Worm (Caenorhabditis elegans): Measurements from ENCODE around the gene CC8.2.

Gene CC8.2

DNA sequence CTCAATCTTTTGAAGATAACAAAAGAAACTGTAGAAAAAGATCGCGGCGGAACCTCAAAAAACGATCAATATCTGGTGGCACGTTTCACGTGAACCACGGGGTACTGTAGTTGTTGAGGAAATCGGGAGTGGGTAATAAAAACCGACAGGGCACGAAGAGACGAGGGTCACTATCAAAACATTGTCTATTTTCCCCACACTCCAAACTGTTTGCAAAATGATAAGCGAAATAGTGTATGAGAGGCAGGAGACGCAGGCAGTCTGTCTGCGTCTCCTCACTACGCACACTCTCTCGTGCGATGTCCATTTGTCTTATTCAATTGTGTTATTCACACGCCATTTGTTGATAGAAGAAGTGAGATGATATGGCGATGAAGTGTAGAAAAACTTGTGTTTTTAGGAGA, 4.9 kb upstream of the CC8.2 start (continued):
- no peak for TF ChIP-seq ZK546.5 (tag; optimal IDR thresholded peaks at IDR 0.05)
- TF ChIP-seq D1046.2 (GFP tag; IDR thresholded peaks at IDR 0.05): no peak
- TF ChIP-seq vab-7 (GFP tag; IDR thresholded peaks at IDR 0.05): no peak
- no peak for TF ChIP-seq daf-19 (GFP tag; conservative IDR thresholded peaks at IDR 0.05)
- TF ChIP-seq nhr-41 (GFP tag; IDR thresholded peaks at IDR 0.05): no peak
- TF ChIP-seq ceh-20 (GFP tag; IDR thresholded peaks at IDR 0.05): no peak
- TF ChIP-seq unc-62 (GFP tag; optimal IDR thresholded peaks at IDR 0.05 in 1 of 2): no peak
- TF ChIP-seq unc-62 (tag; optimal IDR thresholded peaks at IDR 0.05): no peak
- no peak for TF ChIP-seq nhr-76 (tag; optimal IDR thresholded peaks at IDR 0.05)
- no peak for TF ChIP-seq fkh-10 (GFP tag; optimal IDR thresholded peaks at IDR 0.05)
- TF ChIP-seq nhr-6 (tag; optimal IDR thresholded peaks at IDR 0.05): no peak
- TF ChIP-seq madf-9 (GFP tag; conservative IDR thresholded peaks at IDR 0.05): no peak
- no peak for TF ChIP-seq rbr-2 (tag; optimal IDR thresholded peaks at IDR 0.05)
- peak; percentile 61 for TF ChIP-seq T26A8.4 (GFP tag; IDR thresholded peaks at IDR 0.05)
- no peak for TF ChIP-seq skn-1 (tag; optimal IDR thresholded peaks at IDR 0.05)
- peak; percentile 68 for TF ChIP-seq php-3 (GFP tag; IDR thresholded peaks at IDR 0.05)
- TF ChIP-seq lin-38 (GFP tag; IDR thresholded peaks at IDR 0.05): no peak
- no peak for TF ChIP-seq gei-8 (GFP tag; optimal IDR thresholded peaks at IDR 0.05)
- no peak for TF ChIP-seq lin-1 (GFP tag; IDR thresholded peaks at IDR 0.05)
- TF ChIP-seq aha-1 (tag): peak; percentile 52
- no peak; the same call in 1 of the 2 replicates for TF ChIP-seq hmg-1.1 (GFP tag; IDR thresholded peaks at IDR 0.05)
- TF ChIP-seq dve-1 (tag; optimal IDR thresholded peaks at IDR 0.05; ENCODE audit: insufficient read depth): peak; percentile 88
- no peak for TF ChIP-seq sdz-12 (GFP tag; optimal IDR thresholded peaks at IDR 0.05)
- peak; percentile 94 for TF ChIP-seq nhr-28 (tag; optimal IDR thresholded peaks at IDR 0.05)
- TF ChIP-seq Y5F2A.4 (GFP tag; optimal IDR thresholded peaks at IDR 0.05): no peak
- TF ChIP-seq ctbp-1 (GFP tag; IDR thresholded peaks at IDR 0.05): no peak
- no peak for TF ChIP-seq jun-1 (tag; optimal IDR thresholded peaks at IDR 0.05)
- peak; percentile 77 for TF ChIP-seq hlh-30 (tag; optimal IDR thresholded peaks at IDR 0.05; ENCODE audit: insufficient read depth)
- TF ChIP-seq ceh-82 (tag; optimal IDR thresholded peaks at IDR 0.05): no peak
- TF ChIP-seq R02D3.7 (tag; optimal IDR thresholded peaks at IDR 0.05): no peak
- no peak for TF ChIP-seq lir-3 (tag; optimal IDR thresholded peaks at IDR 0.05)
- no peak for TF ChIP-seq duxl-1 (tag; optimal IDR thresholded peaks at IDR 0.05; ENCODE audit: poor library complexity)
- peak; percentile 68 for TF ChIP-seq dmd-6 (GFP tag; IDR thresholded peaks at IDR 0.05)
- TF ChIP-seq mxl-3 (GFP tag; optimal IDR thresholded peaks at IDR 0.05): peak; percentile 70
- peak; percentile 92 for TF ChIP-seq hlh-11 (tag; optimal IDR thresholded peaks at IDR 0.05)
- peak; percentile 11 for TF ChIP-seq mes-2 (tag; optimal IDR thresholded peaks at IDR 0.05; ENCODE audit: poor library complexity, severe bottlenecking)
- no peak for TF ChIP-seq daf-16 (GFP tag; optimal IDR thresholded peaks at IDR 0.05)
- TF ChIP-seq daf-16 (tag; optimal IDR thresholded peaks at IDR 0.05): peak; percentile 96
- no peak for TF ChIP-seq nhr-111 (GFP tag; optimal IDR thresholded peaks at IDR 0.05)
- no peak for TF ChIP-seq lin-29 (GFP tag; IDR thresholded peaks at IDR 0.05)
- TF ChIP-seq nhr-237 (tag; optimal IDR thresholded peaks at IDR 0.05): no peak
- no peak for TF ChIP-seq zag-1 (tag; optimal IDR thresholded peaks at IDR 0.05)
- no peak for TF ChIP-seq Y75B8A.6 (GFP tag; IDR thresholded peaks at IDR 0.05)
- TF ChIP-seq cey-2 (tag; optimal IDR thresholded peaks at IDR 0.05; ENCODE audit: borderline replicate concordance, insufficient read depth): peak; percentile 71
- no peak for TF ChIP-seq pha-4 (GFP tag; IDR thresholded peaks at IDR 0.05)
- TF ChIP-seq pha-4 (tag; optimal IDR thresholded peaks at IDR 0.05): peak; percentile 37
- TF ChIP-seq ceh-32 (tag; optimal IDR thresholded peaks at IDR 0.05; ENCODE audit: poor library complexity): no peak
- no peak for TF ChIP-seq tra-1 (GFP tag; IDR thresholded peaks at IDR 0.05)
- peak in 1 of 2 experiments; percentile 11 for TF ChIP-seq hif-1 (tag; optimal IDR thresholded peaks at IDR 0.05)
- TF ChIP-seq mdt-29 (GFP tag; IDR thresholded peaks at IDR 0.05): no peak
- peak; percentile 82 for TF ChIP-seq nhr-10 (tag; optimal IDR thresholded peaks at IDR 0.05)
- TF ChIP-seq unc-39 (tag; optimal IDR thresholded peaks at IDR 0.05): no peak
